Worm (Caenorhabditis elegans) whole organism, young adult: Measurements from ENCODE around the gene lipl-2.

ENCODE experiments used
- D2030.7 ChIP-seq: fragments of 200-800 bp; sonication (Bioruptor generic); IDR thresholded peaks from 2 replicates; pipeline ENCODE4 v1.3.6; 2022; ENCODE audit warnings: missing genetic modification reagents, missing genetic modification characterization, missing compliant biosample characterization
- F37B4.10 ChIP-seq: fragments of 200-800 bp; sonication (Bioruptor generic); IDR thresholded peaks from 2 replicates; pipeline ENCODE4 v1.3.6; 2022; ENCODE audit warnings: missing genetic modification characterization, missing compliant biosample characterization
- F39B2.1 ChIP-seq: fragments of 200-800 bp; sonication (Bioruptor generic); IDR thresholded peaks from 2 replicates; pipeline ENCODE4 v1.3.6; 2022; ENCODE audit warnings: missing genetic modification reagents, missing genetic modification characterization, missing compliant biosample characterization
- F52B5.7 ChIP-seq: sonication (generic microtip); optimal IDR thresholded peaks from 2 replicates; lab custom pipeline; 2016; ENCODE audit warnings: mild to moderate bottlenecking, missing genetic modification characterization, missing compliant biosample characterization
- F57A8.1 ChIP-seq: fragments of 200-800 bp; sonication (Bioruptor generic); optimal IDR thresholded peaks from 2 replicates; lab custom pipeline; 2018; ENCODE audit warnings: mild to moderate bottlenecking, missing genetic modification characterization, moderate library complexity, missing compliant biosample characterization
- K11D2.4 ChIP-seq: fragments of 200-800 bp; sonication (Bioruptor generic); IDR thresholded peaks from 2 replicates; pipeline ENCODE4 v1.3.6; 2022; ENCODE audit warnings: missing genetic modification reagents, missing genetic modification characterization, missing compliant biosample characterization
- T26A5.8 ChIP-seq: sonication (generic microtip); optimal IDR thresholded peaks from 2 replicates; lab custom pipeline; 2016; ENCODE audit warnings: missing genetic modification characterization, missing compliant biosample characterization
- Y79H2A.3 ChIP-seq: fragments of 200-800 bp; sonication (Bioruptor generic); conservative IDR thresholded peaks from 2 replicates; pipeline ENCODE4 v1.3.6; 2022; ENCODE audit warnings: missing genetic modification reagents, missing genetic modification characterization, missing compliant biosample characterization
- attf-5 ChIP-seq: fragments of 200-800 bp; sonication (Bioruptor generic); optimal IDR thresholded peaks from 2 replicates; lab custom pipeline; 2018; ENCODE audit warnings: mild to moderate bottlenecking, missing genetic modification characterization, missing compliant biosample characterization
- cebp-1 ChIP-seq, 2 experiments: fragments of 200-800 bp in 1 of 2; sonication (Bioruptor generic) in 1 of 2; sonication (generic microtip) in 1 of 2; IDR thresholded peaks in 1 of 2; optimal IDR thresholded peaks in 1 of 2; 2 replicates each; pipeline versions ENCODE4 v1.3.6 to Lab custom; 2017 to 2022; ENCODE audit warnings: missing compliant biosample characterization in 2 of 2, missing genetic modification characterization in 2 of 2, mild to moderate bottlenecking in 1 of 2, missing genetic modification reagents in 1 of 2, moderate library complexity in 1 of 2
- ceh-100 ChIP-seq: fragments of 200-800 bp; sonication (Bioruptor generic); IDR thresholded peaks from 2 replicates; pipeline ENCODE4 v1.3.6; 2022; ENCODE audit warnings: missing genetic modification reagents, missing genetic modification characterization, missing compliant biosample characterization
- ceh-40 ChIP-seq: fragments of 200-800 bp; sonication (Bioruptor generic); IDR thresholded peaks from 2 replicates; pipeline ENCODE4 v1.3.6; 2022; ENCODE audit warnings: missing genetic modification characterization, missing compliant biosample characterization
- ceh-79 ChIP-seq: sonication (generic microtip); optimal IDR thresholded peaks from 2 replicates; lab custom pipeline; 2017; ENCODE audit warnings: mild to moderate bottlenecking, missing genetic modification characterization, missing compliant biosample characterization
- ceh-91 ChIP-seq: fragments of 200-800 bp; sonication (Bioruptor generic); IDR thresholded peaks from 2 replicates; pipeline ENCODE4 v1.3.6; 2022; ENCODE audit warnings: missing genetic modification reagents, missing genetic modification characterization, missing compliant biosample characterization
- chd-7 ChIP-seq: sonication (generic microtip); optimal IDR thresholded peaks from 2 replicates; lab custom pipeline; 2016; ENCODE audit warnings: mild to moderate bottlenecking, missing genetic modification characterization, moderate library complexity, missing compliant biosample characterization
- die-1 ChIP-seq: sonication (generic microtip); optimal IDR thresholded peaks from 2 replicates; lab custom pipeline; 2016; ENCODE audit warnings: missing genotype, mild to moderate bottlenecking, missing genetic modification characterization, missing compliant biosample characterization
- dpff-1 ChIP-seq: sonication (generic microtip); optimal IDR thresholded peaks from 2 replicates; lab custom pipeline; 2017; ENCODE audit warnings: mild to moderate bottlenecking, missing genetic modification characterization, missing compliant biosample characterization
- dpl-1 ChIP-seq: fragments of 150-350 bp; optimal IDR thresholded peaks from 2 replicates; lab custom pipeline; 2014; ENCODE audit warnings: missing biosample characterization, missing genetic modification reagents, missing genetic modification characterization
- efl-1 ChIP-seq: fragments of 150-350 bp; optimal IDR thresholded peaks from 2 replicates; lab custom pipeline; 2014; ENCODE audit warnings: missing biosample characterization, missing genetic modification reagents, missing genetic modification characterization
- egl-44 ChIP-seq: fragments of 200-800 bp; sonication (Bioruptor generic); IDR thresholded peaks from 2 replicates; pipeline ENCODE4 v1.3.6; 2022; ENCODE audit warnings: missing genetic modification reagents, missing genetic modification characterization, missing compliant biosample characterization
- egrh-3 ChIP-seq: fragments of 200-800 bp; sonication (Bioruptor generic); IDR thresholded peaks from 2 replicates; pipeline ENCODE4 v1.3.6; 2022; ENCODE audit warnings: missing genetic modification reagents, missing genetic modification characterization, missing compliant biosample characterization
- ets-4 ChIP-seq: fragments of 200-800 bp; sonication (Bioruptor generic); optimal IDR thresholded peaks from 2 replicates; lab custom pipeline; 2018; ENCODE audit warnings: mild to moderate bottlenecking, missing genetic modification characterization, missing compliant biosample characterization
- hlh-26 ChIP-seq: fragments of 200-800 bp; sonication (Bioruptor generic); conservative IDR thresholded peaks from 2 replicates; pipeline ENCODE4 v1.3.6; 2022; ENCODE audit warnings: missing genetic modification reagents, missing genetic modification characterization, missing compliant biosample characterization
- hmg-1.2 ChIP-seq: fragments of 200-800 bp; sonication (Bioruptor generic); IDR thresholded peaks from 2 replicates; pipeline ENCODE4 v1.3.6; 2022; ENCODE audit warnings: missing genetic modification reagents, missing genetic modification characterization, missing compliant biosample characterization
- lin-26 ChIP-seq: fragments of 200-800 bp; sonication (Bioruptor generic); IDR thresholded peaks from 2 replicates; pipeline ENCODE4 v1.3.6; 2022; ENCODE audit warnings: missing genetic modification reagents, missing genetic modification characterization, missing compliant biosample characterization
- lin-35 ChIP-seq, 3 experiments: fragments of 150-350 bp in 2 of 3; sonication (generic microtip) in 1 of 3; optimal IDR thresholded peaks; 2 replicates each; lab custom pipeline; 2014 to 2018; ENCODE audit warnings: missing biosample characterization in 3 of 3, missing genetic modification characterization in 3 of 3, missing genetic modification reagents in 3 of 3
- lin-40 ChIP-seq: sonication (generic microtip); optimal IDR thresholded peaks from 2 replicates; lab custom pipeline; 2016; ENCODE audit warnings: missing genetic modification characterization, mild to moderate bottlenecking, missing compliant biosample characterization, missing genotype, missing genetic modification reagents
- lin-54 ChIP-seq: fragments of 200-800 bp; sonication (Bioruptor generic); optimal IDR thresholded peaks from 2 replicates; lab custom pipeline; 2018; ENCODE audit warnings: mild to moderate bottlenecking, missing genetic modification characterization, missing compliant biosample characterization
- lsy-27 ChIP-seq: sonication (generic microtip); optimal IDR thresholded peaks from 2 replicates; lab custom pipeline; 2017; ENCODE audit warnings: missing genetic modification characterization, mild to moderate bottlenecking, missing compliant biosample characterization, antibody characterized with exemption, missing genotype, borderline replicate concordance; ENCODE audit not compliant: insufficient read depth
- madf-10 ChIP-seq: sonication (generic microtip); optimal IDR thresholded peaks from 2 replicates; lab custom pipeline; 2016; ENCODE audit warnings: mild to moderate bottlenecking, missing genetic modification characterization, missing compliant biosample characterization
- madf-6 ChIP-seq: fragments of 200-800 bp; sonication (Bioruptor generic); IDR thresholded peaks from 2 replicates; pipeline ENCODE4 v1.3.6; 2022; ENCODE audit warnings: missing genetic modification reagents, missing genetic modification characterization, missing compliant biosample characterization
- mel-28 ChIP-seq: sonication (generic microtip); optimal IDR thresholded peaks from 2 replicates; lab custom pipeline; 2016; ENCODE audit warnings: borderline replicate concordance, mild to moderate bottlenecking, missing genetic modification characterization, missing compliant biosample characterization
- nfya-1 ChIP-seq: sonication (generic microtip); optimal IDR thresholded peaks from 2 replicates; lab custom pipeline; 2017; ENCODE audit warnings: antibody characterized with exemption, missing compliant biosample characterization, missing genetic modification characterization, borderline replicate concordance; ENCODE audit not compliant: insufficient read depth
- nfya-2 ChIP-seq: fragments of 200-800 bp; sonication (Bioruptor generic); IDR thresholded peaks from 2 replicates; pipeline ENCODE4 v1.3.6; 2022; ENCODE audit warnings: missing genetic modification reagents, missing genetic modification characterization, missing compliant biosample characterization
- repo-1 ChIP-seq: sonication (generic microtip); optimal IDR thresholded peaks from 2 replicates; lab custom pipeline; 2017; ENCODE audit warnings: mild to moderate bottlenecking, missing genetic modification characterization, missing compliant biosample characterization
- sdz-38 ChIP-seq: sonication (generic microtip); optimal IDR thresholded peaks from 2 replicates; lab custom pipeline; 2016; ENCODE audit warnings: missing genotype, missing genetic modification characterization, missing compliant biosample characterization
- snpc-3.4 ChIP-seq: sonication (generic microtip); optimal IDR thresholded peaks from 2 replicates; lab custom pipeline; 2017; ENCODE audit warnings: missing genetic modification characterization, mild to moderate bottlenecking, missing compliant biosample characterization, antibody characterized with exemption, moderate library complexity, missing genotype, missing genetic modification reagents
- snpc-4 ChIP-seq, 5 experiments: fragments of 150-350 bp in 1 of 5; sonication (generic microtip) in 4 of 5; optimal IDR thresholded peaks; 2 replicates each; lab custom pipeline; 2014 to 2018; ENCODE audit warnings: missing genetic modification characterization in 5 of 5, missing biosample characterization in 3 of 5, antibody characterized with exemption in 2 of 5, mild to moderate bottlenecking in 2 of 5, missing compliant biosample characterization in 2 of 5, missing genotype in 2 of 5, moderate library complexity in 2 of 5, missing genetic modification reagents in 1 of 5
- tlf-1 ChIP-seq: fragments of 200-800 bp; sonication (Bioruptor generic); optimal IDR thresholded peaks from 2 replicates; lab custom pipeline; 2018; ENCODE audit warnings: mild to moderate bottlenecking, missing genetic modification characterization, missing compliant biosample characterization
- zfh-2 ChIP-seq: fragments of 200-800 bp; sonication (Bioruptor generic); conservative IDR thresholded peaks from 2 replicates; pipeline ENCODE4 v1.3.6; 2022; ENCODE audit warnings: missing genetic modification reagents, missing genetic modification characterization, missing compliant biosample characterization

Gene lipl-2

DNA sequence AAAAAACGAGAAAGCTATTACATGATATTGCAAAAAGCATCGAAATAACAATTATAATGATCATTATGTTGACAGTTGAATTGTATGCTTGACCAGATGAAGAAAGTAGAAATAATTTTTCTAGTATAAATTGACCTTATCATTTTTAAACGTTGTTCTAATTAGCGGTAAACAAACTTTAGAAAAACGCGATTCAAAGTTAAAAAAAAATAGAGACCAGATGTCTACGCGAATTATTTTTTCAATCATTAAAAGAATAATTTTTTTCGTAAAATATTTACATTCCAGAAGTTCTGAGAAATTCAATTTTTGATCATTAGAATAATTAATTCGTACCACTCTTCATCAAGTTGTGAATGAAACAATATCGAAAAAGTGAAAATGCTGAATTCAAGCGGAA lies 10.6 kb downstream of the lipl-2 start, which contains the start of gene F46B6.10:
TSS of gene F46B6.10 (minus strand) at position 101 of the 400 bp plus-strand sequence.
- TF ChIP-seq die-1 (no peak), lin-26 (GFP tag; lab: Robert Waterston, UW) (no peak), mel-28 (tag; lab: Kevin White, UChicago) (no peak), snpc-4 (GFP tag; optimal IDR thresholded peaks at IDR 0.05; lab: Kevin White, UChicago) (no peak), snpc-4 (tag; optimal IDR thresholded peaks at IDR 0.05; lab: Kevin White, UChicago) (no peak), madf-10 (tag; lab: Kevin White, UChicago) (no peak), egl-44 (GFP tag; lab: Robert Waterston, UW) (no peak), zfh-2 (no peak), attf-5 (no peak), ceh-91 (GFP tag; lab: Robert Waterston, UW) (no peak), dpff-1 (no peak), ceh-100 (GFP tag; lab: Robert Waterston, UW) (no peak)

ce11 chrV:9803176-9803575 lies 11.8 kb downstream of the lipl-2 start, which contains the start of gene sru-39:
TSS of gene sru-39 (plus strand) at chrV:9803476.
- TF ChIP-seq hmg-1.2 (no peak), D2030.7 (GFP tag; lab: Robert Waterston, UW) (no peak), nfya-2 (GFP tag; lab: Robert Waterston, UW) (no peak), zfh-2 (no peak), egl-44 (GFP tag; lab: Robert Waterston, UW) (no peak), repo-1 (tag; lab: Kevin White, UChicago) (no peak)

DNA sequence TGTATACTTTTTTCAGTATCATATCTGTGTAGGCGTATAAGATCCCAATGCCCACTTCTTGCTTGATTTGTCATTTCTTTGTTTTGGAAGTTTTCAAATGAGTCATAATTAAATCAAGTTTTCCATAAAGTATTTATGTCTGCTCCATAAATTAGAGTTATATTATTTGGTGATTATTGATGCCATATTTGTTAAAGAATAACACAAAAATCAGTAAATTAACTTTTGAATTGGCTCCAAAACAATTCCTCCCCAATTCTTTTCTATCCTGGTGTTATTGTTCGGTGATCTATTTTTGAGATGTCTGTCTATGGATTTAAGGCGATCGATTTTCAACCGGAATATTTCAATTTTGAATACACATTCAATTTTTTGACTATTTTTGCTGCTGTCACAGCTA lies 13.8 kb downstream of the lipl-2 start, which contains the start of gene sru-37:
TSS of gene sru-37 (plus strand) at position 301 of the 400 bp plus-strand sequence.
- TF ChIP-seq lin-54 (GFP tag; lab: Kevin White, UChicago) = no peak
- TF ChIP-seq tlf-1 (GFP tag; lab: Kevin White, UChicago) = no peak
- no peak for TF ChIP-seq K11D2.4 (GFP tag; lab: Robert Waterston, UW)
- TF ChIP-seq madf-6 (GFP tag; lab: Robert Waterston, UW) = no peak
- TF ChIP-seq lin-26 (GFP tag; lab: Robert Waterston, UW) = no peak
- TF ChIP-seq ceh-79 (tag; lab: Kevin White, UChicago) = no peak
- TF ChIP-seq snpc-3.4 (tag; lab: Kevin White, UChicago) = no peak
- no peak for TF ChIP-seq F37B4.10 (GFP tag; lab: Robert Waterston, UW)
- TF ChIP-seq ceh-100 (GFP tag; lab: Robert Waterston, UW) = no peak
- no peak for TF ChIP-seq lin-35 (GFP tag; optimal IDR thresholded peaks at IDR 0.05; lab: Kevin White, UChicago)
- TF ChIP-seq cebp-1 (GFP tag; IDR thresholded peaks at IDR 0.05; lab: Robert Waterston, UW) = no peak
- no peak for TF ChIP-seq cebp-1 (tag; optimal IDR thresholded peaks at IDR 0.05; lab: Kevin White, UChicago)
- no peak for TF ChIP-seq sdz-38 (tag; lab: Kevin White, UChicago)
- no peak for TF ChIP-seq chd-7 (tag; lab: Kevin White, UChicago)
- TF ChIP-seq dpff-1 = no peak

ce11 chrV:9811154-9811553 lies 19.8 kb downstream of the lipl-2 start, which contains the start of gene sru-29:
TSS of gene sru-29 (plus strand) at chrV:9811454.
- TF ChIP-seq dpl-1 (GFP tag; lab: Kevin White, UChicago) (no peak), T26A5.8 (tag; lab: Kevin White, UChicago) (no peak), efl-1 (GFP tag; lab: Kevin White, UChicago) (no peak), ceh-79 (tag; lab: Kevin White, UChicago) (no peak), lsy-27 (tag; lab: Kevin White, UChicago) (no peak), nfya-1 (tag; lab: Kevin White, UChicago) (no peak), cebp-1 (GFP tag; IDR thresholded peaks at IDR 0.05; lab: Robert Waterston, UW) (no peak), cebp-1 (tag; optimal IDR thresholded peaks at IDR 0.05; lab: Kevin White, UChicago) (no peak), F57A8.1 (GFP tag; lab: Kevin White, UChicago) (no peak), egrh-3 (GFP tag; lab: Robert Waterston, UW) (no peak), Y79H2A.3 (GFP tag; lab: Robert Waterston, UW) (no peak), ets-4 (GFP tag; lab: Kevin White, UChicago) (no peak), F39B2.1 (GFP tag; lab: Robert Waterston, UW) (no peak), lin-40 (tag; lab: Kevin White, UChicago) (no peak), F52B5.7 (tag; lab: Kevin White, UChicago) (no peak), hlh-26 (GFP tag; lab: Robert Waterston, UW) (no peak), ceh-40 (no peak)
